Fruit fly (Drosophila melanogaster): Measurements from ENCODE around the gene CG7058.

CG7058 gene

DNA sequence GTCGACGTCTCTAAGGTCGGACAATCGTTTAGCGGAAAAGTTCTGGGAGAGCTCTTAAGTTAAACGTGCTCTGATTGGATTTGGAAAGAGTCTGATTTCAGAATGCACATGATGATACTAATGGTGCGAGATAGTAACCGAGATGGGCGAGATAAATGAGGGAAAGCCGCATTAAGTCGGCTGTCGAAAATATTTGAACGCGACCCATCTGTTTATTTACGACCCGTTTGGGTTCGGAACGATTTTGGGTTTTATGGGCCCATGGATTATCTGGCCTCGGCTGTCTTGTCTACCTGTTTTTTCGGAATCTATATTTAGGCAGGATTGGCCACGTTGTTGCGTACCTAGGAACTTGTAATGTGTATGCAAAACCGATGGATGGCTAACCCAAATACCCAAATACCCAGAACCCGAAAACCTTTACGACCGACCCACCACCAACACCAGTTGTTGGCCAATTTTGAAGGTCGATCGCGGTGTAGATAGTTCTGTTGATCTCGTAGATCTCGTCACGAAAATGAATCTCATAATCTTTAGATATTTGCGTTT is 7.1 kb upstream of the CG7058 start:
- no peak for TF ChIP-seq noc (tag; optimal IDR thresholded peaks at IDR 0.05)

DNA sequence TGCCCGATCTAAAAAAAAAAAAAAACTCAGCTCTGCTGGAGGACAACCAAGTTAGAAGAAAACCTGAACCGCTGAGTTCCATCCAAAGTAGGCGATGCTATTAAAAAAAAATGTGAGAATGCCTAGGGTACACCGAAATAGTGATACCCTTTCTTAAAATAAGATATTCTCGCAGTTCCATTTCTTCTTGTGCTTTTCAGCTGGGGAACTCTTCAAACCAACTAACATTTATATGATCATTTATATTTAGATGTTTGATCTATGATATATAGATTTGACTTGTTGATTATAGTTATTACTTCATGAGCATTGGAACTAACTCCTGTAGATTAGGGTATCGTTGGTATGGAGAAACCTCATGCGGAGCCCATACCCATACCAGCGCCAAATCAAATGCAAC is 6.3 kb upstream of the CG7058 start:
- no peak for TF ChIP-seq noc (tag; optimal IDR thresholded peaks at IDR 0.05)

dm6 chrX:18801293-18801692 is 5.2 kb upstream of the CG7058 start:
- no peak for TF ChIP-seq noc (tag; optimal IDR thresholded peaks at IDR 0.05)

DNA sequence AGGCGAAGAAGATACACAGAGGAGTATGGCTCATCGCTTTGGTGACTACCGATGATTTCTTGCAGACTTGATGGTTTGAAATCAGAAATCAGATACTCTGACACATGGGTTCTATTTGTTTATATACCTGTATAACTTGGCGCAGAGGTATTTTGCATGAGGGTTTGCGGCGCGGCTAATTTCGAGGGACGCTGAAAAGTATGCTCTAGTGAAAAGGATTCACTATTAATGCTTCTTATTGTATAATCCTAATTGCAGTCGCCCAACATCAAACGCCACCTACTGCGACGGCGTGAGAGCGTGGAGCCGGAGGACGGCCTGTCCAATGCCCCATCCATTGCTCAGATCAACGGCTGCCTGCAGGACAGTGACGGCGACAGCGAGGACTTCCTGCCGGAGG is 1.5 kb upstream of the CG7058 start:
- TF ChIP-seq noc (tag; optimal IDR thresholded peaks at IDR 0.05), result no peak

dm6 chrX:18812111-18812510 is 5.6 kb downstream of the CG7058 start:
- TF ChIP-seq noc (tag; optimal IDR thresholded peaks at IDR 0.05), result no peak

dm6 chrX:18813049-18813448 is 6.6 kb downstream of the CG7058 start, which contains the start of gene CG42450:
CG42450 (plus strand) TSS chrX:18813297.
- no peak for TF ChIP-seq noc (tag; optimal IDR thresholded peaks at IDR 0.05)

- no peak for TF ChIP-seq noc (tag; optimal IDR thresholded peaks at IDR 0.05)
Observed at dm6 chrX:18814373-18814772, 7.9 kb downstream of the CG7058 start.

DNA sequence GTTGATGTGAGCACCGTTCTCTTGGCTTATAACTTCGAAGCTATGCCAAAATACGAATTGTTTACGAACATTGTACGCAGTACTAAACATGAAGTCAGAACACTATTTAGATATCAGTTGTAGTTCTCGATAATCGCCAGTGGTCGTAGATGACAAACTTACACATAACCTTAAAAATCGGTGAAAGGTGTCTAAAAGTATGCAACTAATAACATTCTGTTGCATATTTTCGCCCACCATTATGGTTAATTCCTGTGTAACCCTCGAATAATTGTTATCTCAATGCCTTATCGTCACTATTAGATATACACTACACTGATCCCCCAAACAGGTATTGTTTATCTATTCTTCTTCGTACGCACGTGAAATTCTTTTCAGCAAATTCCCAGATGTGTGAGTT is 8.4 kb downstream of the CG7058 start:
- no peak for TF ChIP-seq noc (tag; optimal IDR thresholded peaks at IDR 0.05)

dm6 chrX:18830396-18830795 is 23.9 kb downstream of the CG7058 start, which contains the start of gene CG7101:
CG7101 (plus strand) TSS chrX:18830591.
- no peak for TF ChIP-seq noc (tag; optimal IDR thresholded peaks at IDR 0.05)

DNA sequence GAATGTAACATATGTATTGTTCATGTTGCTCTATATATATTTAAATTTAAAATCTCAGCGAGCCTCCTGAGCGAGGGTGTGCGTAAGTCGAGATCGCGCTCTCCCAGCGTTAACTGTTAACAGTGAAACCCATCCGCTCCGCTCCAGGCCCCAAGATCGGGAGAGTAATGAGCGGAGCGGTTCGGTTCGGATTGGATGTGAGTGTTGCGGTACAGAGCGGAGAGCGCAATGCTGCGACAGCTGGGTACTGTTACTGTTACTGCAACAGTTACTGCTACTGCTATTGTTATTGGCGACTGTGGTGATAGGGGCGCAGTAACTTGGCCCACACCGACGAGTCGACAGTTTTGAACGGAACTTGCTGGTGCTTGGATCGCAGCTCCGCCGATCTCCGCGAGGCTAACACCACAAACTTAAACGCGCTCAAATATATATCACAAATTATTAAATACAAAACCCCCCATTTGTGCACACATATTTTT is 25.9 kb downstream of the CG7058 start, which contains the start of gene Pvf1:
TSS of gene Pvf1 (plus strand) at position 312 of the 482 bp plus-strand sequence.
- no peak for TF ChIP-seq noc (tag; optimal IDR thresholded peaks at IDR 0.05)

dm6 chrX:18834399-18834798 is 27.9 kb downstream of the CG7058 start:
- TF ChIP-seq noc (tag; optimal IDR thresholded peaks at IDR 0.05), result no peak

- no peak for TF ChIP-seq noc (tag; optimal IDR thresholded peaks at IDR 0.05)
Observed at dm6 chrX:18835003-18835402, 28.5 kb downstream of the CG7058 start.

- no peak for TF ChIP-seq noc (tag; optimal IDR thresholded peaks at IDR 0.05)
Observed at dm6 chrX:18835500-18835899, 29.0 kb downstream of the CG7058 start.

DNA sequence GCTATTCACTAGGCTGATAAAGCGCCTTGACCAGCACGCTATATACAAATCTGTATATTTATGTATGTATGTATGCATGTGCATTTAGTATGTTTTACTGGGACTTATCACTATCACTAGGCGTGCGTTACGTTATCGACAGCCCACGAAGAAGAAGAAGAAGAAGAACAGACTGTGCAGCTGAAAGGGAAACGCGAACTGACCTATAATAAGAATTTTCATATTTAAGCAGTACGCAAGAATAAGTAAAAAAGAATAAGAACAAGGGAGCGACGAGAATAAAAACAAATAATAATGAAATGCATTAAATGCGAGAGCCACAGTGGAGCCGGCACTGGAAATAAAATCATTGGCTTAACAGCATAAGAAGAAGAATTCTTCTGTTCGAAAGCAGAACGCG is 29.8 kb downstream of the CG7058 start:
- TF ChIP-seq noc (tag; optimal IDR thresholded peaks at IDR 0.05), result no peak

DNA sequence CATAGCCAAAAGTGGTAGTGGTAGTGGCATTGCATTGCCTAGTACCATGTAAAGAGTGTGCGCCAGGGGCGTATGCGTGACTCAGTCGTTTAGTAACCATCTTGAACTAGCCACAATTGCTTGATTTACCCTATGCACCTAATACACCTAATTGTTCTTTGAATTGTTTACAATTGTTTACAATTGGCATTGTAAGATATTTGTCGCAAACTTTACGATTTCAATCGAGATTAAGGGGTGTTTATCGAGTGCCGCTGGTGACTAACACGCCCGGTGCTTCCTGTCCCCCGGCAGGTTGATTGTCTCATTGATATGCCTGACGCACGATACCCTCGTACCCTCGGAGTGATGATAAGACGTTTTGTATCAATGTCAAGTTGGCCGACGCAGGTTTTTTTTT is 30.6 kb downstream of the CG7058 start:
- TF ChIP-seq noc (tag; optimal IDR thresholded peaks at IDR 0.05), result peak; percentile 37

DNA sequence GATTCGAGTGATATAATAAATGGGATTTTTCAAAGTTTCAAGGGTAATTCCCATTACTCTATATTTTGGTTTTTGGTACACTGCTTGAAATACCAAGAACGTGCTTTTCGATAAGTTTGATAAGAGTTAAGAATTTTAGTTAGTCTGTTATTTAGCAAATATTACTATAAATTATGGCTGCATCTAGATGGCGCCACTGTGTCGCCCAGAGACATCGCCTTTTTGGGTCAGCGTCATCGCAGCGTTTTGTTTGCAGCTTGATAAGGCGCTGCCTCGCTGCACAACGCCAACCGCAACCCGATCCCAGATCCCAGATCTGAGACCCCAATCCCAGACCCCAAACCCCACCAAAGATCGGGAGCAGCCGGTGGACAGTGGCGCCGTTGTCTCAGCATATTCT is 32.0 kb downstream of the CG7058 start:
- no peak for TF ChIP-seq noc (tag; optimal IDR thresholded peaks at IDR 0.05)

- no peak for TF ChIP-seq noc (tag; optimal IDR thresholded peaks at IDR 0.05)
Observed at dm6 chrX:18838929-18839576, 32.6 kb downstream of the CG7058 start.

Data from whole organism, larva.